Fruit fly (Drosophila melanogaster): ENCODE measurements around the gene Mer.
A peak's percentile ranks its signal among the peaks of the same experiment; 100 is the strongest.

Mer gene

DNA sequence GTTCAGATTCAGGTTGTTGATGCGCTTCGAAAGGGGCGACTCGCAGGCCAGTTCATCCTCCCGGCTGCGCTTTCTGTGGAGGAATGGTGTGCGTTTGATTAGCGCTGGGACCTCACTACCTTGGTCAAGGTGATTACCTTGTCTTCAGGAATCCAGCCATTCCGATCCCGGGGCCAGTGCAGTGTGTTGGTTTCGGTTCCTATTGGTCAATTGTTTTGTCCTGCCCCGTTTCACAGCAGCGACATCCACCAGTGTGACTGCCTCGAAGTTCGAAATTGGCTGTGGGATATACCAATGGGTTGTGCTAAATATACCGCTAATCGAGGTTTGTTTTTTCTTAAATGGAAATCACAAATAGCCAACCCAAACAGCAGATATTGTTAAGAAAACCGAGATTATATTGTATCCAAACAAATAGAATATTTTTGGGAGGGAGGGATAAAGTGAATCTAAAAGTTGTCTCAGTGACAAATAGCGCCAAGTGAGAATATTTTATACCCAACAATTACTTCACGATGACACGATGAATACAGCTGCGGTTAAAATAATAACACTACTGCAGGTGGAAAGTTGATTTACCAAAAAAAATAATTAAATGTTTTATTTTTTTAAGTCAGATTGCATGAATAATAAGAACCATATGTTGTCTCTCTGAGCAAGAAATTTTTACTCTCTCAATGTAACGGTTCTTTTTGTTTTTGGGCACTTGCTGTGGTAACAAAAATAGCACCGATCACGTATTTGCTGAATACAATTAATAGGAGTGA is 1.7 kb upstream of the Mer start, which contains the start of gene CG14229:
Gene CG14229 (minus strand): TSS at position 459 of the 767 bp plus-strand sequence.
- TF ChIP-seq noc (tag; optimal IDR thresholded peaks at IDR 0.05): no peak

DNA sequence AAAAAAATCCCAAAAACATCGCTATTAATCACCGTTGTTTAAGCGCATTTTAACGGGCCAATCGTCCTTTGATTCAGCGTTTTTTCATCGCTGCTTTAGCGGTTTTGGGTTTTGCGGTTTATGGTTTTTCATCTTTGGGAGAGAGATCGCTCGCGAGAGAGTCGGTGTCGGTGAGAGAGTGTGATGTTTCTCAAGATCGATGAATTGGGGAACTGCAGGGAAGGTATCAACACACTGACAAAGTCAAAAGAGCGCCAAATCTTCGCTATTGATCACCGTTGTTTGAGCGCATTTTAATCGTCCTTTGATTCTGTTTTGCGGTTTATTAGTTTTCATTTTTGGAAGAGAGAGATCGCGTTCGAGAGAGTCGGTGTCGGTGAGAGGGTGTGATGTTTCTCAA is 3.2 kb downstream of the Mer start:
- TF ChIP-seq noc (tag; optimal IDR thresholded peaks at IDR 0.05): no peak

DNA sequence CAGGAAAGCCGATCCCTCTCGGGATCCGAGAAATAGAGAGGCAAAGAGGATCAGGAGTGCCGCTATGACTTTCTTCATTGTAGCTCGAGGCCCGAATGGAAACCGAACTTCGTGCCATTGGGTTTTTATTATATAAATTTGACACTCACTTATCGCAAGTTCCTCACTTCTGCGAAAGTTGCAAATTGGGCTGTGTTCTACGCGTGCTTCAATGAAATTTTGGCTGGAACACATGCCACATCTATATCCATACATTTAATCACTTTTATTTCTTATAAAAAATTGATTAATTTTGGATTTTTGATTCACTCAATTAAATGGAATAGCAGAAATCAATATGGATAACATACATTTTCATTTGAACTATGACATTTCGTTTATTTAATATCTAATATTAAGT is 4.5 kb downstream of the Mer start, which contains the start of gene CG14227:
Gene CG14227 (minus strand): TSS at position 101 of the 400 bp plus-strand sequence.
- TF ChIP-seq noc (tag; optimal IDR thresholded peaks at IDR 0.05): no peak

DNA sequence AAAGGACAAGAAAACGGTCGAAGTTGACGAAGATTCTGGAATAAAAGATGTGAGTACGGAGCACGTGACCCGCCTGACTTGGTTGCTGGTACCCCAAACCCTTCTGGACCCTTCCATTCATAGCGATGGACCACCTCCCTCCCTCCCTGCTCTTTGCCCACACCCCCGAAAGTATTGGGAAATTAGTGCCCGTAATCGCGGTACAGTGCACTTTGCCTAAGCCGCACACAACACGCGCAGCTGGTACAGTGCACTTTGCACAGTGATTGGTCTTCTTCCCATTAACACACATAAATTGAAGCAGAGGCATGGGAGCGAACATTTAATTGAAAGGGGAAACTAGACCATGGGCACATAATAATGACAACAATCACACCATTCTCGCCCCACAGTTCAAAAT is 9.3 kb downstream of the Mer start:
- no peak for TF ChIP-seq noc (tag; optimal IDR thresholded peaks at IDR 0.05)

DNA sequence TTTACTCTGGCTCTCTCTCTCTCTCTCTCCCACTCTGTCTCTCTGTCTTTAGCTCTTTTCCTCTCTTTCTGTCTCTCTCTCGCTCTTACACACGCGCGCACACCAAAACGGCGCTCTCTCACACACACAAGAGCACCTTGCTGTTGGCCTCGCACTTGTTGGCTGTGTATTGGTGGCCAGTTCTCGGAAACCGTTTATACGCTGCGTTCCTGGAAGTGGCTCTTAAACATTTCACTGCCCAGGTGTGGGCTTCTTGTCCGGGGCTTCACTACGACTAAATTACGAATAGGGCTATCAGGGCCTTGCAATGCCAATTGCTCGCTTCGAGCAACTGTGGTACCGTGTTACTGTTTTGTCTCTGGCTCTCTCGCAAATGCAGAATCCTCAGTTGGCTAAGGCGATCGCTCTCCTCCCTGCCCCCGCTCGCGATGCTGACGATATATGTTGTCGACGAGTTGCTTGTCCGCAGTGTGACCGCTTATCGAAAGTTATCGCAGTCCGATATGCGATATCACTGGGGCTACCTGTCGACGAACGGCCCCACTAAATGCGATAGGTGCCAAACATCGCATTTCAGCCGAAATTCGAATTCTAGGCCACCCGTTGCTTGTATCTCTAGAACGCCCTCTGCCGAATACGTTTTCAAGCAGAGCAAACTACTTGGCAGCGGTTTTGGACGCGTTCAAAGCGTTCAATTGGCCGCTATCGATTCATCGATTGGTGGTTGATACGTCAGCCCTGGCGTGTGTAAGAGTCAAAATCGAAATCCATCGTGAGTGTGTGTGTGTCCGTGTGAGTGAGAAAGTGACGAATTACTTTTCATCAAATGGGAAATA is 10.0 kb downstream of the Mer start, which contains the start of the genes dome and Ubqn:
Gene dome (minus strand): TSS at position 479 of the 836 bp plus-strand sequence.
Gene Ubqn (plus strand): TSS at position 769 of the 836 bp plus-strand sequence.
- TF ChIP-seq noc (tag; optimal IDR thresholded peaks at IDR 0.05): peak; percentile 42

DNA sequence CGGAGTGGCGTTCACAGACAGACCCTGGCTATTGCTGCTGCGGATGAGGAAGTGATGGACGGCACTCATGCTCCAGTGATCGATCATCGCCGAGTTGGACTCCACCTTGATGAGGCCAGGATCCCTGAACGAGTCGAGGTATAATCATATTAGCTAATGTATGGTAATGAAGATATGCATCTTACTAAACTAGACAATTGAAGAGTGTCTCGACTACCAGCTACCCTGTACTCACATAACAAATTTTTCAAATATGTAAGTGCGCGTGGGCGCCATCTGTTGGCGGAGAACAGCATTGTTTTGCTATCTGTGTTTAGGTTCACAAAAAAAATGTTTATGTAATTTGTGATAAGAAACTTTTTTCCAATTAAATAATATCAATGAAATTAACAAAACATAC is 14.1 kb downstream of the Mer start:
- TF ChIP-seq noc (tag; optimal IDR thresholded peaks at IDR 0.05): no peak

DNA sequence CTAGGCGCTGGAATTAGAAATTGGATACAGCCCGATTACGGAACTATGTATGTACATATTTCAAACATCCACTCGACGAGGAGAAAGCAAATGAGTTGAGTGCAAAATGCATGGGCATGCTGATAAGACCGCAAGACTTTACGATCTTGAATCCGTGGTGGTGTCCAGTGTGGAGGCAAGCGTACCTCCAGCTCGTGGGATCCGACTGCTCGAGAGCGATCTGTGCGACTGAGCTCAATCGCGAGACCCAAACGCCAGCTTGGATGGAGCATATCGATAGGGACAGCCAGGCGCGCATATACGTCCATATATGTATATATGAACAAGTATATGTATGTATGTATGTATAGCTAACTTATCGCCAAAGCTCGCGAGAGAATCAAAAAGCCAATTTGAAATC is 17.6 kb downstream of the Mer start, which contains the start of gene et:
Gene et (minus strand): TSS at position 230 of the 400 bp plus-strand sequence.
- no peak for TF ChIP-seq noc (tag; optimal IDR thresholded peaks at IDR 0.05)

DNA sequence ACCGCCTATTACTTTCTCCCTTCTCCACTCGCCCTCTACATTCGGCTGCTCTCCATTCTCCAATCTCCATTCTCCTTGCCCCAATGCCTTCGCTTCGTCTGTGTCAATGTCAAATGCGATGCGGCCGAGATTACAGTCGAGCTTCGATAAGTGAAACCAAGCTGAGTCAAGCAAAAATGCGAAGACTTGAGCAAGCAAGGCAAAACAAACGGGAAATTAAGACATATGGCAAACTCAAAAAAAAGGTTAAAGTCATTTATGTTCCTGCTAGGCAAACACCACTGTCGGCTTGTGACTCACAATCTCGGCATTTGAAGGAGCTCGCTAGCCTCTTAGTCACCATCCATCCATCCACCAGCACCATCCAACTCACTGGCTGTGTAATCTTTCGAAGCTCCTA is 24.9 kb downstream of the Mer start:
- TF ChIP-seq noc (tag; optimal IDR thresholded peaks at IDR 0.05): peak; percentile 99

DNA sequence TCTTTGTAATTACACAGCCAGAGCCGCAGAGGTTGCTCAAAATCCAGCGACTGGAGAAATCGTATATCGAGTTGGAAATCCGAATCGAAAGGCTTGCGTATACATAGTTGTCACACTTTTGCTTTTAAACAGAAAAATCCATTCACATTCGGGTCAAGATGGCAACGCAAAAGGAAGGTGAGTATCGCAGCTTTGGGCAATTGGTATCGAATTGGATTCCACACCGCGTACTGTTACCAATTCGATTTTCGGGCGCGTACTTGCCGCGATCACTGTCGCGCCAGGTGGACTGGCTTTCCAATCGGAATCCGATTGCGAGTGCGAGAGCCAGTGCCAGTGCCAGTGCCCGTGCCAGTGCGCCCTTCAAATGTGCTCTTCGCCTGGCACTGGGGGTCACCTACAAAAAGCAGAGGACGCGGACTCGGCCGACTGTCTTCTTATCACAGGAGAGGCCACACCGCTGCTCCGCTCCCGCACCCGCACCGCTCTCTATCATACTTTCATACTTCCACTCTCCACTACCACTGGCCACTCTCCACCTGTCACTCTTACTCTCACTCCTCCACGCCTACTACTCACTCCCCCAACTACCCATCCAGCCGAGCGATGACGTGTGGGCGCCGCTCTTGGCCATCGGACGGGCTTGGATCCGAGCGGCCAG is 25.7 kb downstream of the Mer start:
- TF ChIP-seq noc (tag; optimal IDR thresholded peaks at IDR 0.05): no peak

DNA sequence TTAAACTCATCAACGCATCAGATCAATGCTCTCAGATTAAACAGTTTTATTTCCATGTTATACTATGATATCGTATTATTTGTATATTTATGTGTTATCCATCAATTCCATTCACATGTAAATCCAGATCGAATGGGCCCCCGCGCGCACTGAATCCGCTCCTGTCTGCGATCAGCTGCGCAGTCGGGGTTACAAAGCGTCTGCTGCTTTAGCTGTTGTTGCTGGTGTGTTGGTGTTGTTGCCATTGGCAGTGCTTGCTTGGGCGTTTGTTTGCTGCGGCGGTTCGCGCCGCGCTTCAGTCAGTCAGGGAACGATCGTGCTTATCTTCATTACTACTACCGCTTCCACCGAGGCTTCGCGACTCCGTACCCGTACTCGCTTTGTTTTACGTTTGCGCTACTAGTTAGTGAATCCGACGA is 26.3 kb downstream of the Mer start, which contains the start of gene Zw:
Gene Zw (plus strand): TSS at position 262 of the 419 bp plus-strand sequence.
- peak; percentile 26 for TF ChIP-seq noc (tag; optimal IDR thresholded peaks at IDR 0.05)

DNA sequence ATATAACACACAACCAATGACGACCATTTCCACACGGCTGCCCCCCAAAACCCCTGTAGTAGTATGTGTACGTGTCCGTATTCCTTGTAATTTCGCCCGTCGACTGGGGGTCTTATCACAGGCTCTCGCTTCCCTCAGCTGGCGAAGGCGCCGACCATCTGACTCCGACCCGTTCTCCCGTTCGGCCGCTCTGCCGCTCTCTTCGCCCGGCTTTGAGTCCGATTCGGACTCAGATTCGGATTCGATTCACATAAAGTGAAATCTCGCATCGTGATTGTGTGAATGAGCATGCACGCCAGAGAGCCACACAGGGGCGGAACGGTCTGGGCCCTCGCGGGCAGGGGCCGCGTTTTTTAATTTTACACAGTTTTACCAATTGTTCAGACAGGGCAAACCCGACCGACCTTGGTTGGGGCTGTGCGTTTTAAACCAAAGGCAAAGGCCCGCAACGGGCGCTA is 27.6 kb downstream of the Mer start:
- TF ChIP-seq noc (tag; optimal IDR thresholded peaks at IDR 0.05): peak; percentile 30

DNA sequence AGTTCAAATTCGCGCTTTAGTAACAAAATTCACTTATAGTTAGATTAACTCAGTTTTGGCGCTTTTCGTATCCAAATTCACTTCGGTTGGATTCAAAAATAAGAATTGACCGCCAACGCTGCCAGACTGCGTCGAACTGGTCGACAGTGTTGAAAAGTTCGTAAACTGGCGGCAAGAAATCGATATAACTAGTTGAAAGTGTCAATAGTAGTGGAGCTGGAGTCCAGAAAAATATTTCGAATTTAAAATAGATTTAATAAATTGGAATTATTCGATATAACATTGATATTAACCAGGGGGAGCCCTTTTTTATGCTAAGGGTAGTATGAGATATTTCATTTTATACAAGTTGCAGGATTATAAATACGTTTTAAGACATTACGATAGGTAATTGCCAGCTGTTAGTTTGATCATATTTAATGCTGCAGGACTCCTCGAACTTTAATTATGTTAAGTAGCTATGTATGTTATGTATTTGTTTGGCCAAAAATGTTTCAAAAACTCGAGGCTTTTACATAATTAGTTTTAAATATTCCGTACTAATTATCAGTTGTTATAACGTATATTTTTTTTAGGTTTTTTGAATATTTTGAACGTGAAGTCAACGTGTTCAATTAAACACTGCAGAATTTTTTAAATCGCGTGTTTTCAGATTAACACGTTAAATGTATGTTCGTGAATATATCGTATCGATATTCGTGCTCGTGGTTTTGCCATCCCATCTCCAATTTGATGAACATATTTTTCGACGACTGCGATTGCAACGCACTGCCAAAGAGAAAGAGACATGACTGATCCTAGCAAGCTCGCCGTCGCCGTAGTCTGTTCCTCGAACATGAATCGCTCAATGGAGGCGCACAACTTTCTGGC is 29.2 kb downstream of the Mer start, which contains the start of the genes CG14223 and Ssu72:
Gene CG14223 (minus strand): TSS at position 113 of the 870 bp plus-strand sequence.
Gene Ssu72 (plus strand): TSS at position 703 of the 870 bp plus-strand sequence.
- TF ChIP-seq noc (tag; optimal IDR thresholded peaks at IDR 0.05): no peak

DNA sequence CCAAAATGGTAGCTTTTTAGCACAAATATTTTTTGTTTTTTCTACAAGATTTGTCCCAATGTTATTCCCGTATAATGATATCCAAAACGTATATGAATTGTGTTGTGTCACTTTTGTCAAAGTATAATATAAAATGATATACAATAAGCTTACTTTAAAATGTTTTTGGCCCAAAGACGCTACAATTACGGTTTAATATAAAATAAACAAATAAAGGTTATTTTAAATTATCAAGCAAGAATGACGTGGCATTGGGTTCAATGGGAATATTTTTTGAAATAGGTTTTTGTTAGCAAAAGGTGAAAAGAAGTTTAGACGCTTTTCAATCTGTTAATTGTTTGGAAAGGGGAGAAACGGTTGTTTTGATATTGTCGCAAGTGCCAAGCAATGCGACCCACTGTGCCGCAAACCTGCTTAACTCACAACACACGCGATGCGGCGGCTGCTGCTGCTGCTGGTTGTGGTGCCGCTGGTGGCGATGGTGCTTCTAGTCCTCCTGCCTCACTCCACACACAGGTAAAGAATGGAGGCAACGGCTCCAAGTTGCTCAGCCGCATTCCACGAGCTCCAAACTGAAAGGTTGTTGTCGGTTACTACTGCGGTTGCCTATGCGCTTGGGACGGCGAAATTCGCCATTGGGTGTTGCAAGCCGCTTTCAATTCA is 30.0 kb downstream of the Mer start:
- TF ChIP-seq noc (tag; optimal IDR thresholded peaks at IDR 0.05): no peak

DNA sequence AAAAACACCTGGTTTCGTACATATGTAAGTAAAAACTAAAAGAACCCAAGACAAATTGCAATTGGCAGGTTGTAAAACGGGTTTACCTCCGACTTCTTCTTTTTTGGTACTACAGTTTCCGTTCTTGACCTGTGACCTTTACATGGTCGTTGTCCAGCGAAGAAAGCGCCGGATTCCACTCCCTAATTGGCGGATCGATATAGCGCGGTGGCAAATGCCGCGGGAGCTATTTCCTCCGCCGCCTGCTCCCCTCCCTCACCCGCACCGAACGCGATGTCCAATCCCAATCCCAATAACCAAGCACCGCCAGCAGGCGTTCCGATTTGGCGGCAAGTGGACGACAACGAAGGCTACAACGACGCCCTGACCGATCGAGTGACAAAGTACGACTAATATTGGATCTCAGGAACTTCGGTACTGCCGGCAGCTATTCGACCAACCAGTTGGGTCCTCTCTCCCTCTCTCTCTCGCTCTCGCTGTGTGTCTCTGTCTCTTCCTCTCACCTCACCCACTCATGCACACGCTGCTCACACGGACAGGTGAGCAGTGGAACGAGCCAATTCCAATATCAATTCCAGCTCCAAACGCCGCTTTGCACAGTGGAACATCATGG is 30.6 kb downstream of the Mer start:
- no peak for TF ChIP-seq noc (tag; optimal IDR thresholded peaks at IDR 0.05)
